Fruit fly (Drosophila melanogaster) whole organism, adult: ENCODE data around the gene CG14062.

Experiments
- CG11617 ChIP-seq: fragments of 200-800 bp; sonication (Bioruptor generic); optimal IDR thresholded peaks from 2 replicates; lab custom pipeline; 2017; ENCODE audit warnings: mild to moderate bottlenecking, missing biosample characterization, missing genetic modification reagents, missing genetic modification characterization
- CG12768 ChIP-seq: fragments of 200-800 bp; sonication (Bioruptor generic); optimal IDR thresholded peaks from 2 replicates; lab custom pipeline; 2017; ENCODE audit warnings: missing biosample characterization, missing genetic modification characterization, mild to moderate bottlenecking, moderate library complexity, missing genetic modification reagents
- CG14711 ChIP-seq: fragments of 200-800 bp; sonication (Bioruptor generic); optimal IDR thresholded peaks from 2 replicates; lab custom pipeline; 2018; ENCODE audit warnings: missing biosample characterization, mild to moderate bottlenecking, missing genetic modification characterization, moderate library complexity
- CG1620 ChIP-seq: fragments of 200-800 bp; sonication (Bioruptor generic); optimal IDR thresholded peaks from 2 replicates; lab custom pipeline; 2016; ENCODE audit warnings: missing biosample characterization, missing genetic modification characterization
- CG33017 ChIP-seq: fragments of 200-800 bp; sonication (Bioruptor generic); optimal IDR thresholded peaks from 2 replicates; lab custom pipeline; 2018; ENCODE audit warnings: missing biosample characterization, mild to moderate bottlenecking, missing genetic modification characterization, moderate library complexity
- CG5204 ChIP-seq: fragments of 200-800 bp; sonication (Bioruptor generic); optimal IDR thresholded peaks from 2 replicates; lab custom pipeline; 2016; ENCODE audit warnings: missing biosample characterization, missing genetic modification characterization
- CG7045 ChIP-seq: fragments of 200-800 bp; sonication (Bioruptor generic); optimal IDR thresholded peaks from 2 replicates; lab custom pipeline; 2017; ENCODE audit warnings: missing biosample characterization, mild to moderate bottlenecking, missing genetic modification characterization
- CG7101 ChIP-seq: fragments of 200-800 bp; sonication (Bioruptor generic); optimal IDR thresholded peaks from 2 replicates; lab custom pipeline; 2018; ENCODE audit warnings: missing biosample characterization, mild to moderate bottlenecking, missing genetic modification characterization, moderate library complexity
- Clk ChIP-seq: fragments of 200-800 bp; sonication (Bioruptor generic); optimal IDR thresholded peaks from 2 replicates; lab custom pipeline; 2017; ENCODE audit warnings: missing biosample characterization, missing genetic modification characterization
- Crg-1 ChIP-seq: fragments of 200-800 bp; sonication (Bioruptor generic); optimal IDR thresholded peaks from 2 replicates; lab custom pipeline; 2016; ENCODE audit warnings: missing biosample characterization, missing genetic modification characterization
- Mnt ChIP-seq: fragments of 200-800 bp; sonication (Bioruptor generic); optimal IDR thresholded peaks from 2 replicates; lab custom pipeline; 2016; ENCODE audit warnings: missing biosample characterization, mild to moderate bottlenecking, missing genetic modification characterization
- bab1 ChIP-seq: fragments of 200-800 bp; sonication (Bioruptor generic); optimal IDR thresholded peaks from 3 replicates; lab custom pipeline; 2019; ENCODE audit warnings: missing biosample characterization, mild to moderate bottlenecking, missing genetic modification characterization, moderate library complexity
- cic ChIP-seq: fragments of 200-800 bp; sonication (Bioruptor generic); optimal IDR thresholded peaks from 2 replicates; lab custom pipeline; 2017; ENCODE audit warnings: missing biosample characterization, mild to moderate bottlenecking, missing genetic modification characterization, moderate library complexity
- cnc ChIP-seq, 2 experiments: fragments of >200 bp; optimal IDR thresholded peaks; 2 replicates each; lab custom pipeline; 2017
- kay ChIP-seq: fragments of 200-800 bp; sonication (Bioruptor generic); peaks from one replicate; lab custom pipeline; 2016; ENCODE audit warnings: missing biosample characterization, missing genetic modification characterization, borderline replicate concordance
- ovo ChIP-seq: fragments of 200-800 bp; sonication (Bioruptor generic); optimal IDR thresholded peaks from 2 replicates; lab custom pipeline; 2016; ENCODE audit warnings: missing biosample characterization, missing genetic modification characterization
- pad ChIP-seq: fragments of 200-800 bp; sonication (Bioruptor generic); optimal IDR thresholded peaks from 3 replicates; lab custom pipeline; 2017; ENCODE audit warnings: missing biosample characterization, missing genetic modification characterization, mild to moderate bottlenecking, moderate library complexity, missing genetic modification reagents
- tj ChIP-seq: fragments of 200-800 bp; sonication (Bioruptor generic); optimal IDR thresholded peaks from 3 replicates; lab custom pipeline; 2017; ENCODE audit warnings: missing biosample characterization, mild to moderate bottlenecking, missing genetic modification characterization, moderate library complexity
- toe ChIP-seq: fragments of 200-800 bp; sonication (Bioruptor generic); optimal IDR thresholded peaks from 2 replicates; lab custom pipeline; 2016; ENCODE audit warnings: missing biosample characterization, missing genetic modification characterization

CG14062 gene

dm6 chr3R:28642791-28643190 is at the start of gene CG14062:
Gene CG14062, minus strand, starts transcription at chr3R:28642891.
- TF ChIP-seq CG33017 (tag; lab: Kevin White, UChicago) (no peak), CG14711 (tag; lab: Kevin White, UChicago) (no peak), CG7045 (GFP tag; lab: Kevin White, UChicago) (no peak), cic (no peak), cnc (optimal IDR thresholded peaks at IDR 0.05; lab: Kevin White, UChicago) (no peak), pad (no peak), kay (GFP tag; lab: Kevin White, UChicago) (no peak), Mnt (GFP tag; lab: Kevin White, UChicago) (no peak), CG7101 (tag; lab: Kevin White, UChicago) (no peak)

- TF ChIP-seq CG7045 (GFP tag; lab: Kevin White, UChicago) = no peak
- no peak for TF ChIP-seq cic
- no peak for TF ChIP-seq bab1 (GFP tag; lab: Kevin White, UChicago)
- no peak for TF ChIP-seq pad
- TF ChIP-seq CG1620 (GFP tag; lab: Kevin White, UChicago) = no peak
- no peak for TF ChIP-seq cnc (optimal IDR thresholded peaks at IDR 0.05; lab: Kevin White, UChicago)
- TF ChIP-seq CG12768 = no peak
- TF ChIP-seq kay (GFP tag; lab: Kevin White, UChicago) = no peak
- no peak for TF ChIP-seq Crg-1 (GFP tag; lab: Kevin White, UChicago)
- no peak for TF ChIP-seq CG5204 (GFP tag; lab: Kevin White, UChicago)
- no peak for TF ChIP-seq CG14711 (tag; lab: Kevin White, UChicago)
- no peak for TF ChIP-seq CG33017 (tag; lab: Kevin White, UChicago)
- TF ChIP-seq ovo (GFP tag; lab: Kevin White, UChicago) = no peak
- TF ChIP-seq CG7101 (tag; lab: Kevin White, UChicago) = no peak
These were observed 45.3 kb upstream of the CG14062 start for dm6 chr3R:28687969-28688368.

DNA sequence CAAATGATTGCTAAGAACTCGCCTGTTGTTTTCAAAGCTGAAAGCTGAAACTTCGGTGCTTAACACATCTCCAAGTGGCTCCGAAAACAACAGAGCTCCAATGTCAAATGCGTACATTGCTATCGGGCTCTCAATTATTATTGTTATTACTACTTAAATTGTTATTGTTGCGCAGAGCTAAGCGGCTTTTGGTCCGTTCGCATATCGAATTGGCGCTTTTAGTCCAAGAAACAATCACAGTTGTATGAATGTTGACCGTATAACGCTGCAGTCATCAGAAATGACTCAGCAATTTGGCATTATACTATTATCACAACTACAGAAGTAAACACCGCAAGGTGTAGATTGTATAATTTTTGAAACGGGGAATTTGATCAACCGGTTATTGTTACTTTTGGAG is 42.9 kb upstream of the CG14062 start:
- TF ChIP-seq CG11617 (GFP tag; lab: Kevin White, UChicago) (no peak), CG7045 (GFP tag; lab: Kevin White, UChicago) (no peak), kay (GFP tag; lab: Kevin White, UChicago) (no peak)

DNA sequence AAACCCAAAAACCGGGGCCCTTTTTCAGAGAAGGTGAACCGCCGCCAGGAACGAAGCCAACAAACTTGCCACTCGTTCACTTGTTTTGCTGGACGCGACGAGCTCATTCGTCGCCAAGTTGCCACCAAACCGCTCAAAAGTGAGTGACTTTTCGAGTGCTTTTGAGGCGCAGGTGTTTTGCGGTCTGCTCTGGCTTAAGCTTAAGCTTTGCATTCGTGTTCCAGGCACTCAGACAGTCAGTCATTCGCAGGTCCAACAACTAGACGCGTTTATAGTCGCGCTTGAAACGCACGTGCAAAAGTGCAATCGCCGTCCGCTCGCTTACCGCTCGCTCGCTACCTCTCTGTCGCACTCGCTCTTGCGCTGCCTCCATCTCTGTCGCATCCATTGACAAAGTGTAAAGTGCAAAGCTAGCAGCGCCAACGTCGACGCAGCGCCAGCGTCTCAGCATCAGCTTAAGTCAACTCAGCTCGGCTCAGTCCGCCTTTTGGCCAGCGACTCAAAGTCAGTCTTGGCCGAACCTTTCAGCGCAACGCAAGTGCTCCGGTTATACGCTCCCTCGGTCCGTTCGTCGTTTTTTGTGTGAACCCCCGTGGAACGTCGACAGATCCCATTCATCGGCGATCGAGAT is 39.3 kb upstream of the CG14062 start:
- TF ChIP-seq Mnt (GFP tag; lab: Kevin White, UChicago) = peak; percentile 56
- peak; percentile 4 for TF ChIP-seq kay (GFP tag; lab: Kevin White, UChicago)
- TF ChIP-seq CG12768 = peak; percentile 72
- peak; percentile 46 for TF ChIP-seq cic
- TF ChIP-seq tj = peak; percentile 38
- TF ChIP-seq CG5204 (GFP tag; lab: Kevin White, UChicago) = no peak

DNA sequence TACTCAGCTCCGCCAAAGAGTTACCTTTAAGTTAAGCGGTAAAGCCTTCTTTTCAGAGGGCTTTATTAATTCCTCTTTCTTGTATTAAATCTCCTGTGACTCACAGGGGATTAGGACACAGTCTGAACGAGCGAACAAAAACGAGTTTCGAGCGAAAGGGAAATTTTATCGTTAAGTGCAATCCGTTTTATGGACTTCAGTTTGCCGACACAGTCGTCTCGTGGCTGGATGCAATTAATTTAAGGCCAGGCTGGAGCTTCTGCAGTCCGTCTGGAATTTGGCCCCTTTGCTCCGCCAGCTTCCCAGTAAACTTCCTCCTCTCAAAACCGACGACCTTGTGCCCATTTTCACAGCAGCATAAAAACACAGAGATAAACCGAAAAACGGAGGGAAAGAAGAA is 36.9 kb upstream of the CG14062 start:
- TF ChIP-seq CG1620 (GFP tag; lab: Kevin White, UChicago) (no peak), CG11617 (GFP tag; lab: Kevin White, UChicago) (no peak), CG5204 (GFP tag; lab: Kevin White, UChicago) (no peak), Clk (GFP tag; lab: Kevin White, UChicago) (no peak), CG7101 (tag; lab: Kevin White, UChicago) (no peak), kay (GFP tag; lab: Kevin White, UChicago) (no peak), CG12768 (no peak), pad (no peak), ovo (GFP tag; lab: Kevin White, UChicago) (no peak), tj (no peak), toe (GFP tag; lab: Kevin White, UChicago) (no peak), CG7045 (GFP tag; lab: Kevin White, UChicago) (no peak), cic (no peak), Crg-1 (GFP tag; lab: Kevin White, UChicago) (no peak), Mnt (GFP tag; lab: Kevin White, UChicago) (no peak), bab1 (GFP tag; lab: Kevin White, UChicago) (no peak)

- TF ChIP-seq CG11617 (GFP tag; lab: Kevin White, UChicago) (no peak), CG14711 (tag; lab: Kevin White, UChicago) (peak; percentile 1), CG33017 (tag; lab: Kevin White, UChicago) (peak; percentile 13), bab1 (GFP tag; lab: Kevin White, UChicago) (peak; percentile 20), CG7101 (tag; lab: Kevin White, UChicago) (peak; percentile 7), ovo (GFP tag; lab: Kevin White, UChicago) (peak; percentile 20), kay (GFP tag; lab: Kevin White, UChicago) (peak; percentile 83), Crg-1 (GFP tag; lab: Kevin White, UChicago) (no peak)
These were observed 34.9 kb upstream of the CG14062 start for dm6 chr3R:28677527-28678134.
